Worm (Caenorhabditis elegans) whole organism, L4 larva: Measurements from ENCODE around the gene irld-6.

Experiments used
- D1046.2 ChIP-seq: fragments of 200-800 bp; sonication (Bioruptor generic); IDR thresholded peaks from 2 replicates; pipeline ENCODE4 v1.3.6; 2022; ENCODE audit warnings: missing genetic modification characterization, missing compliant biosample characterization
- F26F4.8 ChIP-seq: fragments of 200-800 bp; sonication (Bioruptor generic); conservative IDR thresholded peaks from 2 replicates; pipeline ENCODE4 v1.3.6; 2022; ENCODE audit warnings: missing genetic modification characterization, missing compliant biosample characterization
- R02D3.7 ChIP-seq: fragments of 150-350 bp; sonication (generic microtip); optimal IDR thresholded peaks from 3 replicates; lab custom pipeline; 2014; ENCODE audit warnings: missing biosample characterization, missing genetic modification characterization
- T20F7.1 ChIP-seq: fragments of 200-800 bp; sonication (Bioruptor generic); optimal IDR thresholded peaks from 2 replicates; lab custom pipeline; 2018; ENCODE audit warnings: mild to moderate bottlenecking, missing genetic modification characterization, missing compliant biosample characterization
- Y75B8A.6 ChIP-seq: fragments of 200-800 bp; sonication (Bioruptor generic); IDR thresholded peaks from 2 replicates; pipeline ENCODE4 v1.3.6; 2022; ENCODE audit warnings: missing genetic modification reagents, missing genetic modification characterization, missing compliant biosample characterization
- ZK337.2 ChIP-seq: fragments of 200-800 bp; sonication (Bioruptor generic); IDR thresholded peaks from 2 replicates; pipeline ENCODE4 v1.3.6; 2022; ENCODE audit warnings: missing genetic modification reagents, missing genetic modification characterization, missing compliant biosample characterization
- ZK546.5 ChIP-seq, 2 experiments: sonication (generic microtip); optimal IDR thresholded peaks; 2 replicates each; lab custom pipeline; 2017; ENCODE audit warnings: missing biosample characterization in 2 of 2, missing genetic modification characterization in 2 of 2
- aha-1 ChIP-seq: fragments of 150-350 bp; peaks from one replicate; lab custom pipeline; 2014; ENCODE audit warnings: missing biosample characterization, missing genetic modification characterization
- ama-1 ChIP-seq: fragments of 150-350 bp; optimal IDR thresholded peaks from 2 replicates; lab custom pipeline; 2014; ENCODE audit warnings: inconsistent platforms, mixed read lengths
- attf-4 ChIP-seq: sonication (generic microtip); optimal IDR thresholded peaks from 3 replicates; lab custom pipeline; 2017; ENCODE audit warnings: missing biosample characterization, missing genetic modification characterization
- cey-2 ChIP-seq: sonication (generic microtip); optimal IDR thresholded peaks from 3 replicates; lab custom pipeline; 2017; ENCODE audit warnings: missing genetic modification characterization, mild to moderate bottlenecking, missing compliant biosample characterization, antibody characterized with exemption, borderline replicate concordance; ENCODE audit not compliant: insufficient read depth
- daf-12 ChIP-seq: fragments of 150-350 bp; optimal IDR thresholded peaks from 2 replicates; lab custom pipeline; 2014; ENCODE audit warnings: missing biosample characterization, missing genetic modification reagents, missing genetic modification characterization
- daf-16 ChIP-seq, 3 experiments: sonication (generic microtip); optimal IDR thresholded peaks; 2 replicates each; lab custom pipeline; 2016 to 2017; ENCODE audit warnings: missing genetic modification characterization in 3 of 3, missing genetic modification reagents in 3 of 3, mild to moderate bottlenecking in 2 of 3, missing compliant biosample characterization in 2 of 3, missing biosample characterization in 1 of 3, moderate library complexity in 1 of 3
- daf-8 ChIP-seq: fragments of 200-800 bp; sonication (Bioruptor generic); IDR thresholded peaks from 2 replicates; pipeline ENCODE4 v1.3.6; 2022; ENCODE audit warnings: missing genetic modification characterization, missing compliant biosample characterization
- dmd-8 ChIP-seq: fragments of 200-800 bp; sonication (Bioruptor generic); IDR thresholded peaks from 2 replicates; pipeline ENCODE4 v1.3.6; 2022; ENCODE audit warnings: missing genetic modification characterization, missing compliant biosample characterization
- dmd-9 ChIP-seq: fragments of 200-800 bp; sonication (Bioruptor generic); IDR thresholded peaks from 2 replicates; pipeline ENCODE4 v1.3.6; 2022; ENCODE audit warnings: missing genetic modification reagents, missing genetic modification characterization, missing compliant biosample characterization
- duxl-1 ChIP-seq: sonication (generic microtip); optimal IDR thresholded peaks from 2 replicates; lab custom pipeline; 2016; ENCODE audit warnings: mild to moderate bottlenecking, missing genetic modification characterization, moderate library complexity, missing compliant biosample characterization; ENCODE audit not compliant: poor library complexity
- fkh-10 ChIP-seq: fragments of 150-350 bp; optimal IDR thresholded peaks from 2 replicates; lab custom pipeline; 2014; ENCODE audit warnings: missing biosample characterization, missing genetic modification reagents, missing genetic modification characterization
- hif-1 ChIP-seq, 2 experiments: sonication (generic microtip); optimal IDR thresholded peaks; 2 replicates each; lab custom pipeline; 2016 to 2017; ENCODE audit warnings: missing compliant biosample characterization in 2 of 2, missing genetic modification characterization in 2 of 2, missing genetic modification reagents in 2 of 2, missing genotype in 2 of 2, mild to moderate bottlenecking in 1 of 2
- hmg-1.1 ChIP-seq: fragments of 200-800 bp; sonication (Bioruptor generic); IDR thresholded peaks from 2 replicates; pipeline ENCODE4 v1.3.6; 2022; ENCODE audit warnings: missing genetic modification reagents, missing genetic modification characterization, missing compliant biosample characterization
- lin-13 ChIP-seq: fragments of 150-350 bp; optimal IDR thresholded peaks from 2 replicates; lab custom pipeline; 2014; ENCODE audit warnings: missing biosample characterization, missing genetic modification reagents, missing genetic modification characterization
- lin-38 ChIP-seq: fragments of 200-800 bp; sonication (Bioruptor generic); IDR thresholded peaks from 2 replicates; pipeline ENCODE4 v1.3.6; 2022; ENCODE audit warnings: missing genetic modification reagents, missing genetic modification characterization, missing compliant biosample characterization
- lin-39 ChIP-seq: fragments of 150-350 bp; optimal IDR thresholded peaks from 2 replicates; lab custom pipeline; 2014; ENCODE audit warnings: missing biosample characterization, missing genetic modification reagents, missing genetic modification characterization
- madf-5 ChIP-seq, 2 experiments: fragments of 200-800 bp; sonication (Bioruptor generic); IDR thresholded peaks; 2 replicates each; pipeline ENCODE4 v1.3.6; 2022; ENCODE audit warnings: missing compliant biosample characterization in 2 of 2, missing genetic modification characterization in 2 of 2
- madf-9 ChIP-seq: fragments of 200-800 bp; sonication (Bioruptor generic); conservative IDR thresholded peaks from 2 replicates; pipeline ENCODE4 v1.3.6; 2022; ENCODE audit warnings: missing genetic modification reagents, missing genetic modification characterization, missing compliant biosample characterization
- mdl-1 ChIP-seq, 2 experiments: fragments of 150-350 bp in 1 of 2; sonication (generic microtip) in 1 of 2; optimal IDR thresholded peaks; 2 replicates each; lab custom pipeline; 2014 to 2017; ENCODE audit warnings: missing biosample characterization in 2 of 2, missing genetic modification characterization in 2 of 2
- mep-1 ChIP-seq: fragments of 150-350 bp; sonication (generic microtip); optimal IDR thresholded peaks from 3 replicates; lab custom pipeline; 2014; ENCODE audit warnings: missing biosample characterization, missing genetic modification characterization
- mes-2 ChIP-seq: sonication (generic microtip); optimal IDR thresholded peaks from 2 replicates; lab custom pipeline; 2016; ENCODE audit warnings: missing genotype, mild to moderate bottlenecking, missing genetic modification characterization, missing compliant biosample characterization; ENCODE audit not compliant: poor library complexity, severe bottlenecking
- mxl-2 ChIP-seq: fragments of 200-800 bp; sonication (Bioruptor generic); conservative IDR thresholded peaks from 2 replicates; pipeline ENCODE4 v1.3.6; 2022; ENCODE audit warnings: missing genetic modification reagents, missing genetic modification characterization, missing compliant biosample characterization
- nhr-11 ChIP-seq: fragments of 150-350 bp; optimal IDR thresholded peaks from 2 replicates; lab custom pipeline; 2014; ENCODE audit warnings: missing biosample characterization, missing genetic modification characterization
- nhr-111 ChIP-seq: fragments of 200-800 bp; sonication (Bioruptor generic); optimal IDR thresholded peaks from 2 replicates; lab custom pipeline; 2018; ENCODE audit warnings: mild to moderate bottlenecking, missing genetic modification characterization, missing compliant biosample characterization
- nhr-41 ChIP-seq: fragments of 200-800 bp; sonication (Bioruptor generic); IDR thresholded peaks from 2 replicates; pipeline ENCODE4 v1.3.6; 2022; ENCODE audit warnings: missing genetic modification reagents, missing genetic modification characterization, missing compliant biosample characterization
- nhr-42 ChIP-seq: fragments of 200-800 bp; sonication (Bioruptor generic); IDR thresholded peaks from 2 replicates; pipeline ENCODE4 v1.3.6; 2022; ENCODE audit warnings: missing genetic modification characterization, missing compliant biosample characterization
- nhr-48 ChIP-seq: sonication (generic microtip); optimal IDR thresholded peaks from 2 replicates; lab custom pipeline; 2016; ENCODE audit warnings: mild to moderate bottlenecking, missing genetic modification characterization, missing compliant biosample characterization
- nhr-6 ChIP-seq: fragments of 150-350 bp; optimal IDR thresholded peaks from 2 replicates; lab custom pipeline; 2014; ENCODE audit warnings: missing biosample characterization, missing genetic modification characterization
- pqm-1 ChIP-seq: sonication (generic microtip); optimal IDR thresholded peaks from 2 replicates; lab custom pipeline; 2017; ENCODE audit warnings: missing biosample characterization, missing genetic modification characterization
- skn-1 ChIP-seq: fragments of 150-350 bp; optimal IDR thresholded peaks from 2 replicates; lab custom pipeline; 2014; ENCODE audit warnings: missing biosample characterization, missing genetic modification characterization
- snpc-1.2 ChIP-seq: fragments of 200-800 bp; sonication (Bioruptor generic); IDR thresholded peaks from 2 replicates; pipeline ENCODE4 v1.3.6; 2022; ENCODE audit warnings: missing genetic modification reagents, missing genetic modification characterization, missing compliant biosample characterization
- tra-1 ChIP-seq: fragments of 200-800 bp; sonication (Bioruptor generic); IDR thresholded peaks from 2 replicates; pipeline ENCODE4 v1.3.6; 2022; ENCODE audit warnings: missing genetic modification reagents, missing genetic modification characterization, missing compliant biosample characterization
- unc-39 ChIP-seq: sonication (generic microtip); optimal IDR thresholded peaks from 2 replicates; lab custom pipeline; 2017; ENCODE audit warnings: missing biosample characterization, missing genetic modification characterization
- vab-7 ChIP-seq: fragments of 200-800 bp; sonication (Bioruptor generic); IDR thresholded peaks from 2 replicates; pipeline ENCODE4 v1.3.6; 2022; ENCODE audit warnings: missing genetic modification reagents, missing genetic modification characterization, missing compliant biosample characterization
- zag-1 ChIP-seq: fragments of 150-350 bp; optimal IDR thresholded peaks from 2 replicates; lab custom pipeline; 2014; ENCODE audit warnings: missing biosample characterization, missing genetic modification characterization
- zfp-3 ChIP-seq: fragments of 200-800 bp; sonication (Bioruptor generic); conservative IDR thresholded peaks from 2 replicates; pipeline ENCODE4 v1.3.6; 2022; ENCODE audit warnings: missing genetic modification reagents, missing genetic modification characterization, missing compliant biosample characterization
- ztf-11 ChIP-seq: fragments of 150-350 bp; optimal IDR thresholded peaks from 2 replicates; lab custom pipeline; 2014; ENCODE audit warnings: missing biosample characterization, missing genetic modification characterization
- ztf-7 ChIP-seq: fragments of 150-350 bp; optimal IDR thresholded peaks from 2 replicates; lab custom pipeline; 2014; ENCODE audit warnings: missing biosample characterization, missing genetic modification characterization

Gene irld-6

ce11 chrV:10719019-10719832 lies 37.4 kb downstream of the irld-6 start (continued):
- TF ChIP-seq tra-1 (GFP tag; lab: Robert Waterston, UW), result no peak
- no peak for TF ChIP-seq madf-9 (GFP tag; lab: Robert Waterston, UW)
- TF ChIP-seq cey-2, result no peak
- TF ChIP-seq skn-1 (tag; lab: Kevin White, UChicago), result no peak
- peak; percentile 76 for TF ChIP-seq nhr-11
- TF ChIP-seq ztf-11 (tag; lab: Kevin White, UChicago), result no peak
- no peak for TF ChIP-seq T20F7.1 (GFP tag; lab: Kevin White, UChicago)
- TF ChIP-seq aha-1 (tag; lab: Kevin White, UChicago), result peak; percentile 80
- no peak for TF ChIP-seq zfp-3 (GFP tag; lab: Robert Waterston, UW)
- TF ChIP-seq nhr-111, result no peak
- no peak for TF ChIP-seq zag-1 (tag; lab: Kevin White, UChicago)
- TF ChIP-seq duxl-1, result no peak
- no peak for TF ChIP-seq mes-2 (tag; lab: Kevin White, UChicago)
- TF ChIP-seq hif-1 (tag; optimal IDR thresholded peaks at IDR 0.05; lab: Kevin White, UChicago), result no peak
- TF ChIP-seq madf-5 (GFP tag; IDR thresholded peaks at IDR 0.05; lab: Robert Waterston, UW), result no peak
- no peak for TF ChIP-seq snpc-1.2 (GFP tag; lab: Robert Waterston, UW)
- TF ChIP-seq, all 104 proteins: peak for 9

- TF ChIP-seq unc-39 (tag; lab: Kevin White, UChicago) (no peak), R02D3.7 (tag; lab: Kevin White, UChicago) (no peak), attf-4 (tag; lab: Kevin White, UChicago) (no peak), lin-13 (GFP tag; lab: Kevin White, UChicago) (no peak), D1046.2 (no peak), mdl-1 (tag; optimal IDR thresholded peaks at IDR 0.05; lab: Kevin White, UChicago) (no peak), nhr-48 (tag; lab: Kevin White, UChicago) (no peak), daf-16 (GFP tag; optimal IDR thresholded peaks at IDR 0.05; lab: Kevin White, UChicago) (no peak), daf-16 (tag; optimal IDR thresholded peaks at IDR 0.05; lab: Kevin White, UChicago) (no peak), lin-38 (no peak), mxl-2 (GFP tag; lab: Robert Waterston, UW) (no peak), madf-9 (GFP tag; lab: Robert Waterston, UW) (no peak), fkh-10 (GFP tag; lab: Kevin White, UChicago) (no peak), dmd-9 (no peak), dmd-8 (GFP tag; lab: Robert Waterston, UW) (no peak), F26F4.8 (GFP tag; lab: Robert Waterston, UW) (no peak), lin-39 (tag; lab: Kevin White, UChicago) (no peak)
Observed at ce11 chrV:10718037-10718436, 38.6 kb downstream of the irld-6 start.

- no peak for TF ChIP-seq nhr-42 (GFP tag; lab: Robert Waterston, UW)
- no peak for TF ChIP-seq mep-1 (tag; lab: Kevin White, UChicago)
- no peak for TF ChIP-seq nhr-41 (GFP tag; lab: Robert Waterston, UW)
- TF ChIP-seq pqm-1 (tag; lab: Kevin White, UChicago), result no peak
- peak; percentile 52 for TF ChIP-seq nhr-48 (tag; lab: Kevin White, UChicago)
- TF ChIP-seq ztf-7 (tag; lab: Kevin White, UChicago), result no peak
- peak; percentile 83 for TF ChIP-seq cey-2
- TF ChIP-seq Y75B8A.6 (GFP tag; lab: Robert Waterston, UW), result 0 out of 2 replicates have a peak, but pooled peaks have one; percentile 3
- no peak for TF ChIP-seq ZK546.5 (tag; optimal IDR thresholded peaks at IDR 0.05; lab: Kevin White, UChicago)
- TF ChIP-seq daf-8 (GFP tag; lab: Robert Waterston, UW), result no peak
- TF ChIP-seq zfp-3 (GFP tag; lab: Robert Waterston, UW), result no peak
- no peak for TF ChIP-seq nhr-6 (tag; lab: Kevin White, UChicago)
- TF ChIP-seq hmg-1.1 (GFP tag; lab: Robert Waterston, UW), result peak; percentile 15; the same call in 1 of the 2 replicates
- no peak for TF ChIP-seq ZK337.2 (GFP tag; lab: Robert Waterston, UW)
- TF ChIP-seq ama-1, result no peak
- TF ChIP-seq daf-12 (tag; lab: Kevin White, UChicago), result no peak
- TF ChIP-seq aha-1 (tag; lab: Kevin White, UChicago), result peak; percentile 99
- peak; percentile 33; the same call in 1 of the 2 replicates for TF ChIP-seq vab-7 (GFP tag; lab: Robert Waterston, UW)
Observed at ce11 chrV:10716865-10717713, 39.5 kb downstream of the irld-6 start.
